Worm (Caenorhabditis elegans) whole organism, L4 larva: ENCODE data around the gene T06E4.21.

ENCODE experiments used
- ces-1 ChIP-seq: fragments of 150-350 bp; sonication (generic microtip); optimal IDR thresholded peaks from 4 replicates; lab custom pipeline; 2014; ENCODE audit warnings: missing biosample characterization, missing genetic modification reagents, missing genetic modification characterization
- cey-2 ChIP-seq: sonication (generic microtip); optimal IDR thresholded peaks from 3 replicates; lab custom pipeline; 2017; ENCODE audit warnings: missing genetic modification characterization, mild to moderate bottlenecking, missing compliant biosample characterization, antibody characterized with exemption, borderline replicate concordance; ENCODE audit not compliant: insufficient read depth
- fos-1 ChIP-seq: fragments of 150-350 bp; optimal IDR thresholded peaks from 2 replicates; lab custom pipeline; 2014; ENCODE audit warnings: missing biosample characterization, missing genetic modification characterization
- lin-39 ChIP-seq: fragments of 150-350 bp; optimal IDR thresholded peaks from 2 replicates; lab custom pipeline; 2014; ENCODE audit warnings: missing biosample characterization, missing genetic modification reagents, missing genetic modification characterization
- unc-62 ChIP-seq, 3 experiments: fragments of 150-350 bp in 1 of 3; sonication (generic microtip); optimal IDR thresholded peaks in 2 of 3; peaks in 1 of 3; 1 replicate in 1 of 3; 2 replicates in 2 of 3; lab custom pipeline; 2014 to 2017; ENCODE audit warnings: missing biosample characterization in 3 of 3, missing genetic modification characterization in 3 of 3, missing genetic modification reagents in 3 of 3, missing genotype in 1 of 3

DNA sequence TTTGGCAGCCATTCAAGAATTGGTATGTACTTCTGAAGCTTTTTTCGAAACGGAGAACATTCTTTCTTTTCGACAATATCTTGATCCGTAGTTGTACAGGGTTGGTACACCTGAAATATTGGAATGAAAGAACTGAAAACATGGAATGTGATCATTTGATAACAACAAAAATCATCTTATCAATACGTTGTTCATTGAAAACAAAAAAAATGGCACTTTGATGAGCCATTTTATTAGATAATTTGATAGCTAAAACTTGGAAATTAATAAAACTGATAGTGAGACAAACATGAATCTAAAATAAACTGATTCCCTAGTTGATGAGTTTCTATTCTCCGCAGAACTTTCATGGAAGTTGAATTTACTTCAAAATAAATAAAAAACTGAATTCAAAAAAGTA, 21.1 kb downstream of the T06E4.21 start:
- no peak for TF ChIP-seq lin-39 (tag; lab: Kevin White, UChicago)
- TF ChIP-seq cey-2 (tag; lab: Kevin White, UChicago): no peak
- TF ChIP-seq unc-62 (GFP tag; optimal IDR thresholded peaks at IDR 0.05 in 1 of 2; lab: Kevin White, UChicago): no peak
- no peak for TF ChIP-seq unc-62 (tag; optimal IDR thresholded peaks at IDR 0.05; lab: Kevin White, UChicago)
- TF ChIP-seq fos-1: no peak
- no peak for TF ChIP-seq ces-1 (GFP tag; lab: Kevin White, UChicago)
